Fruit fly (Drosophila melanogaster): Measurements from ENCODE around the gene ort.

Gene ort

dm6 chr3R:19612908-19613431 lies 46.6 kb upstream of the ort start, which contains the start of gene CG16727 (continued):
- TF ChIP-seq CG7786 (GFP tag; optimal IDR thresholded peaks at IDR 0.05) (no peak), Oaz (GFP tag; IDR thresholded peaks at IDR 0.05) (no peak), PHDP (tag; optimal IDR thresholded peaks at IDR 0.05) (no peak), ham (GFP tag; IDR thresholded peaks at IDR 0.05) (no peak), lov (optimal IDR thresholded peaks at IDR 0.05) (no peak), lov (GFP tag; IDR thresholded peaks at IDR 0.05) (no peak), jing (GFP tag; optimal IDR thresholded peaks at IDR 0.05) (no peak), MTF-1 (GFP tag; optimal IDR thresholded peaks at IDR 0.05; ENCODE audit: borderline replicate concordance) (no peak), CG10543 (GFP tag; optimal IDR thresholded peaks at IDR 0.05) (peak; percentile 54), TFAM (GFP tag; optimal IDR thresholded peaks at IDR 0.05) (no peak), Trl (optimal IDR thresholded peaks at IDR 0.05) (no peak), Trl (GFP tag; optimal IDR thresholded peaks at IDR 0.05) (no peak), Dad (GFP tag; optimal IDR thresholded peaks at IDR 0.05) (no peak), CG7745 (tag; optimal IDR thresholded peaks at IDR 0.05) (no peak), CG8388 (GFP tag; optimal IDR thresholded peaks at IDR 0.05) (no peak), CG11560 (tag; IDR thresholded peaks at IDR 0.05) (no peak), Ssrp (tag; optimal IDR thresholded peaks at IDR 0.05) (no peak), tap (tag; optimal IDR thresholded peaks at IDR 0.05) (peak; percentile 2), E2f2 (GFP tag; IDR thresholded peaks at IDR 0.05) (no peak), schlank (tag; optimal IDR thresholded peaks at IDR 0.05) (peak; percentile 40), otp (GFP tag; IDR thresholded peaks at IDR 0.05) (no peak), vvl (GFP tag; IDR thresholded peaks at IDR 0.05) (no peak), CG9609 (GFP tag; optimal IDR thresholded peaks at IDR 0.05) (no peak), H2.0 (GFP tag; IDR thresholded peaks at IDR 0.05) (no peak), kay (GFP tag; optimal IDR thresholded peaks at IDR 0.05) (no peak), ranshi (GFP tag; IDR thresholded peaks at IDR 0.05) (no peak), CG30403 (GFP tag; optimal IDR thresholded peaks at IDR 0.05) (no peak), Hr3 (GFP tag; optimal IDR thresholded peaks at IDR 0.05) (no peak), hb (GFP tag; IDR thresholded peaks at IDR 0.05; ENCODE audit: partially characterized antibody) (no peak), peb (GFP tag; IDR thresholded peaks at IDR 0.05) (no peak), tin (GFP tag; optimal IDR thresholded peaks at IDR 0.05) (no peak), ind (GFP tag; optimal IDR thresholded peaks at IDR 0.05) (no peak), nau (GFP tag; optimal IDR thresholded peaks at IDR 0.05) (no peak), CkIIα-i1 (GFP tag; IDR thresholded peaks at IDR 0.05) (no peak), pita (GFP tag; optimal IDR thresholded peaks at IDR 0.05) (no peak), Hmx (GFP tag; optimal IDR thresholded peaks at IDR 0.05) (no peak), Eip74EF (GFP tag; optimal IDR thresholded peaks at IDR 0.05) (no peak), kah (GFP tag; optimal IDR thresholded peaks at IDR 0.05) (no peak), Max (GFP tag; optimal IDR thresholded peaks at IDR 0.05) (no peak), lola (GFP tag; optimal IDR thresholded peaks at IDR 0.05) (no peak), Ravus (GFP tag; IDR thresholded peaks at IDR 0.05) (no peak), Poxn (GFP tag; IDR thresholded peaks at IDR 0.05) (no peak), CG7271 (tag; optimal IDR thresholded peaks at IDR 0.05) (no peak), CG6813 (GFP tag; optimal IDR thresholded peaks at IDR 0.05) (peak; percentile 31), ewg (GFP tag; optimal IDR thresholded peaks at IDR 0.05) (no peak), HLHmδ (GFP tag; optimal IDR thresholded peaks at IDR 0.05) (no peak), CG17802 (tag; optimal IDR thresholded peaks at IDR 0.05) (no peak), Bteb2 (GFP tag; optimal IDR thresholded peaks at IDR 0.05) (no peak), eve (GFP tag; optimal IDR thresholded peaks at IDR 0.05) (no peak), z (GFP tag; IDR thresholded peaks at IDR 0.05) (no peak), CG9215 (GFP tag; IDR thresholded peaks at IDR 0.05) (no peak), CG11504 (tag; optimal IDR thresholded peaks at IDR 0.05) (no peak)
